Fruit fly (Drosophila melanogaster) whole organism, adult: ENCODE data around the gene Ada.

ENCODE experiments used
- CG11617 ChIP-seq: fragments of 200-800 bp; sonication (Bioruptor generic); optimal IDR thresholded peaks from 2 replicates; lab custom pipeline; 2017; ENCODE audit warnings: mild to moderate bottlenecking, missing biosample characterization, missing genetic modification reagents, missing genetic modification characterization
- CG12768 ChIP-seq: fragments of 200-800 bp; sonication (Bioruptor generic); optimal IDR thresholded peaks from 2 replicates; lab custom pipeline; 2017; ENCODE audit warnings: missing biosample characterization, missing genetic modification characterization, mild to moderate bottlenecking, moderate library complexity, missing genetic modification reagents
- CG14711 ChIP-seq: fragments of 200-800 bp; sonication (Bioruptor generic); optimal IDR thresholded peaks from 2 replicates; lab custom pipeline; 2018; ENCODE audit warnings: missing biosample characterization, mild to moderate bottlenecking, missing genetic modification characterization, moderate library complexity
- CG33017 ChIP-seq: fragments of 200-800 bp; sonication (Bioruptor generic); optimal IDR thresholded peaks from 2 replicates; lab custom pipeline; 2018; ENCODE audit warnings: missing biosample characterization, mild to moderate bottlenecking, missing genetic modification characterization, moderate library complexity
- CG5204 ChIP-seq: fragments of 200-800 bp; sonication (Bioruptor generic); optimal IDR thresholded peaks from 2 replicates; lab custom pipeline; 2016; ENCODE audit warnings: missing biosample characterization, missing genetic modification characterization
- Clk ChIP-seq: fragments of 200-800 bp; sonication (Bioruptor generic); optimal IDR thresholded peaks from 2 replicates; lab custom pipeline; 2017; ENCODE audit warnings: missing biosample characterization, missing genetic modification characterization
- Hr96 ChIP-seq: fragments of 200-800 bp; sonication (Bioruptor generic); optimal IDR thresholded peaks from 2 replicates; lab custom pipeline; 2016; ENCODE audit warnings: missing biosample characterization, missing genetic modification characterization
- bab1 ChIP-seq: fragments of 200-800 bp; sonication (Bioruptor generic); optimal IDR thresholded peaks from 3 replicates; lab custom pipeline; 2019; ENCODE audit warnings: missing biosample characterization, mild to moderate bottlenecking, missing genetic modification characterization, moderate library complexity
- cic ChIP-seq: fragments of 200-800 bp; sonication (Bioruptor generic); optimal IDR thresholded peaks from 2 replicates; lab custom pipeline; 2017; ENCODE audit warnings: missing biosample characterization, mild to moderate bottlenecking, missing genetic modification characterization, moderate library complexity
- cnc ChIP-seq, 2 experiments: fragments of >200 bp; optimal IDR thresholded peaks; 2 replicates each; lab custom pipeline; 2017
- ovo ChIP-seq: fragments of 200-800 bp; sonication (Bioruptor generic); optimal IDR thresholded peaks from 2 replicates; lab custom pipeline; 2016; ENCODE audit warnings: missing biosample characterization, missing genetic modification characterization
- pad ChIP-seq: fragments of 200-800 bp; sonication (Bioruptor generic); optimal IDR thresholded peaks from 3 replicates; lab custom pipeline; 2017; ENCODE audit warnings: missing biosample characterization, missing genetic modification characterization, mild to moderate bottlenecking, moderate library complexity, missing genetic modification reagents
- tj ChIP-seq: fragments of 200-800 bp; sonication (Bioruptor generic); optimal IDR thresholded peaks from 3 replicates; lab custom pipeline; 2017; ENCODE audit warnings: missing biosample characterization, mild to moderate bottlenecking, missing genetic modification characterization, moderate library complexity
- toe ChIP-seq: fragments of 200-800 bp; sonication (Bioruptor generic); optimal IDR thresholded peaks from 2 replicates; lab custom pipeline; 2016; ENCODE audit warnings: missing biosample characterization, missing genetic modification characterization

dm6 chr3R:9030006-9030749 is 34.8 kb upstream of the Ada start:
- TF ChIP-seq cnc (optimal IDR thresholded peaks at IDR 0.05; lab: Kevin White, UChicago) (no peak), CG12768 (GFP tag; lab: Kevin White, UChicago) (no peak), cic (GFP tag; lab: Kevin White, UChicago) (no peak), CG33017 (no peak), bab1 (no peak), tj (no peak), CG14711 (no peak), Clk (GFP tag; lab: Kevin White, UChicago) (no peak), ovo (no peak), CG11617 (GFP tag; lab: Kevin White, UChicago) (no peak), toe (no peak), Hr96 (GFP tag; lab: Kevin White, UChicago) (no peak), CG5204 (GFP tag; lab: Kevin White, UChicago) (no peak), pad (no peak)
